Fruit fly (Drosophila melanogaster): ENCODE results near the gene mtgo.

dm6 chr2L:16522286-16522646 is 22.6 kb upstream of the mtgo start:
- no peak for TF ChIP-seq Met (GFP tag; optimal IDR thresholded peaks at IDR 0.05)
- TF ChIP-seq CG11762 (GFP tag; optimal IDR thresholded peaks at IDR 0.05; ENCODE audit: insufficient read depth), result no peak
- TF ChIP-seq Ets21C (GFP tag; optimal IDR thresholded peaks at IDR 0.05), result no peak
- TF ChIP-seq Smox (GFP tag; optimal IDR thresholded peaks at IDR 0.05), result no peak

Data from whole organism, prepupa.